Fruit fly (Drosophila melanogaster): Measurements from ENCODE around the gene CG45690.

Gene CG45690

dm6 chr2L:10703281-10703680 is 45.2 kb downstream of the CG45690 start, which contains the start of gene CG6415 (continued):
- TF ChIP-seq Myb (GFP tag; optimal IDR thresholded peaks at IDR 0.05) (peak; percentile 45), Camta (GFP tag; optimal IDR thresholded peaks at IDR 0.05) (peak; percentile 64), CG3847 (GFP tag; IDR thresholded peaks at IDR 0.05) (peak; percentile 54), ham (GFP tag; IDR thresholded peaks at IDR 0.05) (no peak), fd96Cb (tag; optimal IDR thresholded peaks at IDR 0.05) (peak; percentile 75), jing (GFP tag; optimal IDR thresholded peaks at IDR 0.05) (peak; percentile 40), Dip2 (GFP tag; IDR thresholded peaks at IDR 0.05) (no peak), CG18764 (GFP tag; optimal IDR thresholded peaks at IDR 0.05) (peak; percentile 65), Dll (GFP tag; IDR thresholded peaks at IDR 0.05; ENCODE audit: partially characterized antibody) (no peak), Drgx (GFP tag; IDR thresholded peaks at IDR 0.05) (peak; percentile 68), HHEX (GFP tag; optimal IDR thresholded peaks at IDR 0.05) (peak; percentile 70), ab (GFP tag; optimal IDR thresholded peaks at IDR 0.05) (no peak), CG2120 (GFP tag; optimal IDR thresholded peaks at IDR 0.05) (peak; percentile 86), CG15479 (GFP tag; optimal IDR thresholded peaks at IDR 0.05) (peak; percentile 64), Spps (tag; optimal IDR thresholded peaks at IDR 0.05) (peak; percentile 32), CG11247 (GFP tag; IDR thresholded peaks at IDR 0.05) (peak; percentile 70), Tbp (GFP tag; optimal IDR thresholded peaks at IDR 0.05) (no peak), CG17359 (tag; optimal IDR thresholded peaks at IDR 0.05) (peak; percentile 77), CG7372 (GFP tag; IDR thresholded peaks at IDR 0.05) (peak; percentile 62), yki (optimal IDR thresholded peaks at IDR 0.05) (no peak), salm (tag; optimal IDR thresholded peaks at IDR 0.05) (peak; percentile 47), CG12236 (GFP tag; optimal IDR thresholded peaks at IDR 0.05) (peak; percentile 32), CG18262 (tag; optimal IDR thresholded peaks at IDR 0.05) (peak; percentile 81), CG12744 (GFP tag; optimal IDR thresholded peaks at IDR 0.05) (peak; percentile 12), bigmax (GFP tag; optimal IDR thresholded peaks at IDR 0.05) (no peak), CG30431 (GFP tag; optimal IDR thresholded peaks at IDR 0.05) (peak; percentile 54), Vsx1 (GFP tag; optimal IDR thresholded peaks at IDR 0.05) (peak; percentile 10), fu2 (GFP tag; optimal IDR thresholded peaks at IDR 0.05) (peak; percentile 61), rib (GFP tag; IDR thresholded peaks at IDR 0.05) (no peak), Trl (optimal IDR thresholded peaks at IDR 0.05) (no peak), Trl (GFP tag; optimal IDR thresholded peaks at IDR 0.05) (peak; percentile 47), tap (tag; optimal IDR thresholded peaks at IDR 0.05) (peak; percentile 73), CG30403 (GFP tag; optimal IDR thresholded peaks at IDR 0.05) (peak; percentile 69), C15 (GFP tag; IDR thresholded peaks at IDR 0.05) (peak; percentile 70; the same call in 2 of the 3 replicates), grn (GFP tag; optimal IDR thresholded peaks at IDR 0.05) (peak; percentile 19), CG10147 (GFP tag; optimal IDR thresholded peaks at IDR 0.05) (peak; percentile 53), sisA (GFP tag; IDR thresholded peaks at IDR 0.05) (peak; percentile 48), Ssrp (tag; optimal IDR thresholded peaks at IDR 0.05) (peak; percentile 70), CG3163 (GFP tag; optimal IDR thresholded peaks at IDR 0.05) (peak; percentile 42), z (GFP tag; IDR thresholded peaks at IDR 0.05) (no peak), CG15269 (tag; optimal IDR thresholded peaks at IDR 0.05) (peak; percentile 75), nerfin-2 (GFP tag; IDR thresholded peaks at IDR 0.05; ENCODE audit: partially characterized antibody) (no peak), CG14014 (GFP tag; IDR thresholded peaks at IDR 0.05) (peak; percentile 80), slou (GFP tag; optimal IDR thresholded peaks at IDR 0.05) (peak; percentile 25), CG10274 (GFP tag; optimal IDR thresholded peaks at IDR 0.05) (peak; percentile 44), fru (optimal IDR thresholded peaks at IDR 0.05) (no peak), caup (GFP tag; optimal IDR thresholded peaks at IDR 0.05; ENCODE audit: severe bottlenecking) (peak; percentile 57), CG6272 (GFP tag; IDR thresholded peaks at IDR 0.05) (peak; percentile 63), chn (GFP tag; optimal IDR thresholded peaks at IDR 0.05) (peak; percentile 52), CG12769 (tag; optimal IDR thresholded peaks at IDR 0.05) (peak; percentile 78), CG11085 (GFP tag; IDR thresholded peaks at IDR 0.05) (peak; percentile 72), CG8944 (GFP tag; optimal IDR thresholded peaks at IDR 0.05) (peak; percentile 60), sob (GFP tag; IDR thresholded peaks at IDR 0.05) (peak; percentile 80)

Measured in whole organism, embryonic.